Worm (Caenorhabditis elegans) whole organism, L4 larva: ENCODE results near the gene K02F3.9.

Experiments
- F49E8.2 ChIP-seq: sonication (generic microtip); optimal IDR thresholded peaks from 2 replicates; lab custom pipeline; 2016; ENCODE audit warnings: missing compliant biosample characterization, mild to moderate bottlenecking, missing genetic modification characterization, borderline replicate concordance
- ama-1 ChIP-seq: fragments of 150-350 bp; optimal IDR thresholded peaks from 2 replicates; lab custom pipeline; 2014; ENCODE audit warnings: inconsistent platforms, mixed read lengths
- lsy-2 ChIP-seq, 2 experiments: fragments of 150-350 bp in 1 of 2; sonication (generic microtip) in 1 of 2; optimal IDR thresholded peaks; 2 replicates each; lab custom pipeline; 2014 to 2017; ENCODE audit warnings: missing biosample characterization in 2 of 2, missing genetic modification characterization in 2 of 2
- madf-9 ChIP-seq: fragments of 200-800 bp; sonication (Bioruptor generic); conservative IDR thresholded peaks from 2 replicates; pipeline ENCODE4 v1.3.6; 2022; ENCODE audit warnings: missing genetic modification reagents, missing genetic modification characterization, missing compliant biosample characterization
- tag-97 ChIP-seq: fragments of 200-800 bp; sonication (Bioruptor generic); IDR thresholded peaks from 2 replicates; pipeline ENCODE4 v1.3.6; 2022; ENCODE audit warnings: missing genetic modification characterization, missing compliant biosample characterization
- ztf-11 ChIP-seq: fragments of 150-350 bp; optimal IDR thresholded peaks from 2 replicates; lab custom pipeline; 2014; ENCODE audit warnings: missing biosample characterization, missing genetic modification characterization

ce11 chrIII:872373-872772 lies 31.2 kb upstream of the K02F3.9 start, which contains the start of the genes T24C4.3 and clc-20:
- TF ChIP-seq tag-97, result no peak
- no peak for TF ChIP-seq F49E8.2 (tag; lab: Kevin White, UChicago)
- TF ChIP-seq ztf-11, result no peak
- TF ChIP-seq lsy-2 (tag; optimal IDR thresholded peaks at IDR 0.05; lab: Kevin White, UChicago), result no peak
- no peak for TF ChIP-seq ama-1 (lab: Kevin White, UChicago)
- no peak for TF ChIP-seq madf-9
